Fruit fly (Drosophila melanogaster) whole organism, embryonic: ENCODE results near the gene CG32448.

Experiments used
- Atf3 ChIP-seq: fragments of 200-800 bp; sonication (Bioruptor generic); optimal IDR thresholded peaks from 3 replicates; lab custom pipeline; 2016; ENCODE audit warnings: missing biosample characterization, missing genetic modification characterization
- Awh ChIP-seq: fragments of 200-800 bp; sonication (Bioruptor generic); IDR thresholded peaks from 2 replicates; pipeline ENCODE4, ENCODE4 v1.3.6; 2022; ENCODE audit warnings: missing biosample characterization, missing genetic modification characterization
- B-H1 ChIP-seq: fragments of 200-800 bp; sonication (Bioruptor generic); IDR thresholded peaks from 3 replicates; pipeline ENCODE4 v1.3.6; 2022; ENCODE audit warnings: missing biosample characterization, missing genetic modification characterization
- CG10267 ChIP-seq: fragments of 200-800 bp; sonication (Bioruptor generic); optimal IDR thresholded peaks from 2 replicates; lab custom pipeline; 2018; ENCODE audit warnings: missing biosample characterization, mild to moderate bottlenecking, missing genetic modification characterization, moderate library complexity
- CG11085 ChIP-seq: fragments of 200-800 bp; sonication (Bioruptor generic); IDR thresholded peaks from 2 replicates; pipeline ENCODE4 v1.3.6; 2022; ENCODE audit warnings: missing biosample characterization, missing genetic modification characterization
- CG11696 ChIP-seq: fragments of 200-800 bp; sonication (Bioruptor generic); IDR thresholded peaks from 2 replicates; pipeline ENCODE4 v1.3.6; 2022; ENCODE audit warnings: missing biosample characterization, missing genetic modification characterization
- CG13775 ChIP-seq: fragments of 200-800 bp; sonication (Bioruptor generic); optimal IDR thresholded peaks from 3 replicates; lab custom pipeline; 2017; ENCODE audit warnings: missing biosample characterization, mild to moderate bottlenecking, missing genetic modification characterization
- CG18011 ChIP-seq: fragments of 200-800 bp; sonication (Bioruptor generic); optimal IDR thresholded peaks from 2 replicates; lab custom pipeline; 2017; ENCODE audit warnings: missing biosample characterization, missing genetic modification characterization, mild to moderate bottlenecking, moderate library complexity, missing genotype
- CG18262 ChIP-seq: fragments of 200-800 bp; optimal IDR thresholded peaks from 3 replicates; lab custom pipeline; 2019; ENCODE audit warnings: missing biosample characterization, mild to moderate bottlenecking, missing genetic modification characterization, moderate library complexity
- CG18619 ChIP-seq: fragments of 200-800 bp; sonication (Bioruptor generic); optimal IDR thresholded peaks from 3 replicates; lab custom pipeline; 2017; ENCODE audit warnings: missing biosample characterization, mild to moderate bottlenecking, missing genetic modification characterization
- CG30403 ChIP-seq: fragments of 200-800 bp; sonication (Bioruptor generic); optimal IDR thresholded peaks from 3 replicates; lab custom pipeline; 2016; ENCODE audit warnings: missing biosample characterization, missing genetic modification characterization
- CG3726 ChIP-seq: fragments of 200-800 bp; sonication (Bioruptor generic); IDR thresholded peaks from 3 replicates; pipeline ENCODE4, ENCODE4 v1.3.6; 2022; ENCODE audit warnings: missing biosample characterization, missing genetic modification characterization
- CG4854 ChIP-seq: fragments of 200-800 bp; sonication (Bioruptor generic); optimal IDR thresholded peaks from 2 replicates; lab custom pipeline; 2016; ENCODE audit warnings: missing biosample characterization, missing genetic modification characterization, inconsistent platforms
- CG7987 ChIP-seq: fragments of 200-800 bp; sonication (Bioruptor generic); optimal IDR thresholded peaks from 2 replicates; lab custom pipeline; 2018; ENCODE audit warnings: missing biosample characterization, mild to moderate bottlenecking, missing genetic modification characterization, moderate library complexity
- CkIIα-i1 ChIP-seq: fragments of 200-800 bp; sonication (Bioruptor generic); IDR thresholded peaks from 2 replicates; pipeline ENCODE4 v1.3.6; 2022; ENCODE audit warnings: missing biosample characterization, missing genetic modification characterization
- E2f1 ChIP-seq: fragments of 200-800 bp; sonication (Bioruptor generic); IDR thresholded peaks from 2 replicates; pipeline ENCODE4 v1.3.6; 2022; ENCODE audit warnings: missing biosample characterization, missing genetic modification characterization
- Fer1 ChIP-seq: fragments of 200-800 bp; sonication (Bioruptor generic); optimal IDR thresholded peaks from 2 replicates; lab custom pipeline; 2017; ENCODE audit warnings: missing biosample characterization, mild to moderate bottlenecking, missing genetic modification characterization
- Fer2 ChIP-seq: fragments of 200-800 bp; sonication (Bioruptor generic); optimal IDR thresholded peaks from 2 replicates; lab custom pipeline; 2018; ENCODE audit warnings: missing biosample characterization, mild to moderate bottlenecking, missing genetic modification characterization, moderate library complexity
- Gsc ChIP-seq: fragments of 200-800 bp; sonication (Bioruptor generic); IDR thresholded peaks from 2 replicates; pipeline ENCODE4 v1.3.6; 2022; ENCODE audit warnings: missing biosample characterization, missing genetic modification characterization
- Hey ChIP-seq: fragments of 200-800 bp; sonication (Bioruptor generic); optimal IDR thresholded peaks from 3 replicates; lab custom pipeline; 2018; ENCODE audit warnings: missing biosample characterization, mild to moderate bottlenecking, missing genetic modification characterization
- HmgZ ChIP-seq: fragments of 200-800 bp; sonication (Bioruptor generic); optimal IDR thresholded peaks from 2 replicates; lab custom pipeline; 2018; ENCODE audit warnings: missing biosample characterization, mild to moderate bottlenecking, missing genetic modification characterization
- Meics ChIP-seq: fragments of 200-800 bp; sonication (Bioruptor generic); optimal IDR thresholded peaks from 2 replicates; lab custom pipeline; 2017; ENCODE audit warnings: missing biosample characterization, mild to moderate bottlenecking, missing genetic modification characterization
- Nf-YB ChIP-seq: fragments of 200-800 bp; sonication (Bioruptor generic); optimal IDR thresholded peaks from 3 replicates; lab custom pipeline; 2019; ENCODE audit warnings: missing biosample characterization, mild to moderate bottlenecking, missing genetic modification characterization, moderate library complexity
- Optix ChIP-seq: fragments of 200-800 bp; sonication (Bioruptor generic); IDR thresholded peaks from 3 replicates; pipeline ENCODE4 v1.3.6; 2022; ENCODE audit warnings: missing biosample characterization, missing genetic modification characterization
- TFAM ChIP-seq: fragments of 200-800 bp; sonication (Bioruptor generic); optimal IDR thresholded peaks from 2 replicates; lab custom pipeline; 2017; ENCODE audit warnings: missing biosample characterization, missing genetic modification characterization, inconsistent platforms
- Tbp ChIP-seq: fragments of >200 bp; optimal IDR thresholded peaks from 2 replicates; lab custom pipeline; 2018; ENCODE audit warnings: missing biosample characterization, missing genetic modification characterization
- Usf ChIP-seq: fragments of 200-800 bp; sonication (Bioruptor generic); optimal IDR thresholded peaks from 2 replicates; lab custom pipeline; 2017; ENCODE audit warnings: missing genotype, missing biosample characterization, missing genetic modification characterization
- Xrp1 ChIP-seq: fragments of 200-800 bp; sonication (Bioruptor generic); IDR thresholded peaks from 2 replicates; pipeline ENCODE4 v1.3.6; 2022; ENCODE audit warnings: missing biosample characterization, missing genetic modification characterization
- abd-A ChIP-seq: fragments of 200-800 bp; sonication (Bioruptor generic); optimal IDR thresholded peaks from 3 replicates; lab custom pipeline; 2019; ENCODE audit warnings: missing biosample characterization, mild to moderate bottlenecking, missing genetic modification characterization, moderate library complexity
- ara ChIP-seq: fragments of 200-800 bp; sonication (Bioruptor generic); IDR thresholded peaks from 2 replicates; pipeline ENCODE4 v1.3.6; 2022; ENCODE audit warnings: missing biosample characterization, missing genetic modification characterization
- ase ChIP-seq: fragments of 200-800 bp; sonication (Bioruptor generic); IDR thresholded peaks from 3 replicates; pipeline ENCODE4 v1.3.6; 2022; ENCODE audit warnings: missing biosample characterization, missing genetic modification characterization
- chif ChIP-seq, 2 experiments: fragments of 200-800 bp; sonication (Bioruptor generic); optimal IDR thresholded peaks; 3 replicates each; lab custom pipeline; 2016; ENCODE audit warnings: missing biosample characterization in 2 of 2, missing genetic modification characterization in 2 of 2
- corto ChIP-seq: fragments of 200-800 bp; sonication (Bioruptor generic); optimal IDR thresholded peaks from 2 replicates; lab custom pipeline; 2016; ENCODE audit warnings: missing biosample characterization, mild to moderate bottlenecking, missing genetic modification characterization, moderate library complexity
- cwo ChIP-seq: fragments of 200-800 bp; sonication (Bioruptor generic); optimal IDR thresholded peaks from 3 replicates; lab custom pipeline; 2017; ENCODE audit warnings: missing biosample characterization, missing genetic modification characterization, mild to moderate bottlenecking, moderate library complexity, missing genetic modification reagents
- emc ChIP-seq: fragments of 200-800 bp; sonication (Bioruptor generic); optimal IDR thresholded peaks from 2 replicates; lab custom pipeline; 2016; ENCODE audit warnings: missing biosample characterization, missing genetic modification characterization
- ems ChIP-seq: fragments of 200-800 bp; sonication (Bioruptor generic); optimal IDR thresholded peaks from 3 replicates; lab custom pipeline; 2016; ENCODE audit warnings: missing biosample characterization, missing genetic modification characterization
- en ChIP-seq: fragments of 200-800 bp; sonication (Bioruptor generic); optimal IDR thresholded peaks from 2 replicates; lab custom pipeline; 2016; ENCODE audit warnings: missing biosample characterization, missing genetic modification characterization
- ham ChIP-seq: fragments of 200-800 bp; sonication (Bioruptor generic); IDR thresholded peaks from 2 replicates; pipeline ENCODE4 v1.3.6; 2022; ENCODE audit warnings: missing biosample characterization, missing genetic modification characterization
- insv ChIP-seq, 2 experiments: fragments of 200-800 bp; sonication (Bioruptor generic); optimal IDR thresholded peaks; 3 replicates each; lab custom pipeline; 2016 to 2018; ENCODE audit warnings: missing biosample characterization in 2 of 2, missing genetic modification characterization in 2 of 2
- jing ChIP-seq: fragments of 200-800 bp; sonication (Bioruptor generic); optimal IDR thresholded peaks from 2 replicates; lab custom pipeline; 2018; ENCODE audit warnings: missing biosample characterization, mild to moderate bottlenecking, missing genetic modification characterization
- onecut ChIP-seq: fragments of 200-800 bp; sonication (Bioruptor generic); IDR thresholded peaks from 2 replicates; pipeline ENCODE4 v1.3.6; 2022; ENCODE audit warnings: missing biosample characterization, missing genetic modification characterization
- org-1 ChIP-seq: fragments of 200-800 bp; sonication (Bioruptor generic); optimal IDR thresholded peaks from 2 replicates; lab custom pipeline; 2017; ENCODE audit warnings: missing biosample characterization, missing genetic modification characterization
- pros ChIP-seq: fragments of 200-800 bp; sonication (Bioruptor generic); optimal IDR thresholded peaks from 3 replicates; lab custom pipeline; 2019; ENCODE audit warnings: missing biosample characterization, mild to moderate bottlenecking, missing genetic modification characterization, moderate library complexity
- repo ChIP-seq: fragments of 200-800 bp; sonication (Bioruptor generic); optimal IDR thresholded peaks from 2 replicates; lab custom pipeline; 2016; ENCODE audit warnings: missing biosample characterization, missing genetic modification characterization
- sd ChIP-seq: fragments of 200-800 bp; sonication (Bioruptor generic); optimal IDR thresholded peaks from 3 replicates; lab custom pipeline; 2018; ENCODE audit warnings: missing biosample characterization, mild to moderate bottlenecking, missing genetic modification characterization, moderate library complexity
- sens ChIP-seq: fragments of 200-800 bp; sonication (Bioruptor generic); peaks from one replicate; lab custom pipeline; 2016; ENCODE audit warnings: missing biosample characterization, missing genetic modification characterization
- sens-2 ChIP-seq: fragments of 200-800 bp; sonication (Bioruptor generic); IDR thresholded peaks from 2 replicates; pipeline ENCODE4 v1.3.6; 2022; ENCODE audit warnings: missing biosample characterization, missing genetic modification characterization
- slbo ChIP-seq: fragments of 200-800 bp; sonication (Bioruptor generic); IDR thresholded peaks from 2 replicates; pipeline ENCODE4 v1.3.6; 2022; ENCODE audit warnings: missing biosample characterization, missing genetic modification characterization
- sr ChIP-seq: fragments of 200-800 bp; sonication (Bioruptor generic); IDR thresholded peaks from 3 replicates; pipeline ENCODE4 v1.3.6; 2022; ENCODE audit warnings: missing biosample characterization, missing genetic modification characterization
- toy ChIP-seq: fragments of 200-800 bp; sonication (Bioruptor generic); IDR thresholded peaks from 2 replicates; pipeline ENCODE4 v1.3.6; 2022; ENCODE audit warnings: missing biosample characterization, missing genetic modification characterization
- twi ChIP-seq: fragments of 200-800 bp; optimal IDR thresholded peaks from 2 replicates; lab custom pipeline; 2019; ENCODE audit warnings: missing biosample characterization, mild to moderate bottlenecking, missing genetic modification characterization, moderate library complexity
- tx ChIP-seq: fragments of 200-800 bp; sonication (Bioruptor generic); optimal IDR thresholded peaks from 2 replicates; lab custom pipeline; 2016; ENCODE audit warnings: missing biosample characterization, missing genetic modification characterization

Gene CG32448

dm6 chr3L:21841079-21841478 is 12.8 kb upstream of the CG32448 start, which contains the start of gene P5CDh1 (continued):
- peak; percentile 31 for TF ChIP-seq tx (GFP tag; lab: Kevin White, UChicago)
- TF ChIP-seq CG30403 (GFP tag; lab: Kevin White, UChicago): peak; percentile 26
- no peak for TF ChIP-seq org-1
- TF ChIP-seq CG11085 (GFP tag; lab: Robert Waterston, UW): 0 out of 2 replicates have a peak, but pooled peaks have one; percentile 18
- no peak for TF ChIP-seq jing (GFP tag; lab: Kevin White, UChicago)
- peak; percentile 34 for TF ChIP-seq Nf-YB (GFP tag; lab: Kevin White, UChicago)
- peak; percentile 26; the same call in 1 of the 2 replicates for TF ChIP-seq Xrp1
- peak; percentile 99 for TF ChIP-seq sd (tag; lab: Kevin White, UChicago)
- peak; percentile 2 for TF ChIP-seq abd-A
- TF ChIP-seq ase (GFP tag; lab: Robert Waterston, UW): no peak
- TF ChIP-seq CG18011 (GFP tag; lab: Kevin White, UChicago): no peak
- no peak for TF ChIP-seq repo
- TF ChIP-seq CG3726 (GFP tag; lab: Robert Waterston, UW): no peak
- no peak for TF ChIP-seq insv (GFP tag; optimal IDR thresholded peaks at IDR 0.05; lab: Kevin White, UChicago)
- TF ChIP-seq CG18619 (GFP tag; lab: Kevin White, UChicago): no peak
- peak; percentile 47 for TF ChIP-seq ems
- TF ChIP-seq HmgZ (tag; lab: Kevin White, UChicago): peak; percentile 72
- peak; percentile 22 for TF ChIP-seq sens (GFP tag; lab: Kevin White, UChicago)
- no peak for TF ChIP-seq B-H1 (GFP tag; lab: Robert Waterston, UW)
- TF ChIP-seq Tbp (GFP tag; lab: Kevin White, UChicago): no peak
- peak; percentile 59; the same call in 1 of the 2 replicates for TF ChIP-seq slbo
- TF ChIP-seq sr: no peak
- peak; percentile 13 for TF ChIP-seq Meics
- TF ChIP-seq cwo: peak; percentile 0
- 0 out of 3 replicates have a peak, but pooled peaks have one; percentile 6 for TF ChIP-seq Optix (GFP tag; lab: Robert Waterston, UW)
- no peak for TF ChIP-seq Usf (GFP tag; lab: Kevin White, UChicago)
- no peak for TF ChIP-seq corto (GFP tag; lab: Kevin White, UChicago)
- TF ChIP-seq Awh (GFP tag; lab: Robert Waterston, UW): no peak
- no peak for TF ChIP-seq pros
- TF ChIP-seq sens-2 (GFP tag; lab: Robert Waterston, UW): no peak
- TF ChIP-seq TFAM (GFP tag; lab: Kevin White, UChicago): no peak
- TF ChIP-seq CG13775 (GFP tag; lab: Kevin White, UChicago): no peak
- no peak for TF ChIP-seq CG18262 (tag; lab: Kevin White, UChicago)
- no peak for TF ChIP-seq en (GFP tag; lab: Kevin White, UChicago)
- peak; percentile 54 for TF ChIP-seq Fer1 (GFP tag; lab: Kevin White, UChicago)
- TF ChIP-seq CG4854 (GFP tag; lab: Kevin White, UChicago): peak; percentile 3
- no peak for TF ChIP-seq Atf3 (GFP tag; lab: Kevin White, UChicago)
- no peak for TF ChIP-seq chif (GFP tag; optimal IDR thresholded peaks at IDR 0.05; lab: Kevin White, UChicago)
- TF ChIP-seq E2f1 (GFP tag; lab: Robert Waterston, UW): peak; percentile 48; the same call in 1 of the 2 replicates
- TF ChIP-seq ham (GFP tag; lab: Robert Waterston, UW): no peak
- no peak for TF ChIP-seq emc (GFP tag; lab: Kevin White, UChicago)
- peak; percentile 95 for TF ChIP-seq CG10267 (tag; lab: Kevin White, UChicago)
- no peak for TF ChIP-seq CkIIα-i1 (GFP tag; lab: Robert Waterston, UW)
- no peak for TF ChIP-seq ara
- TF ChIP-seq twi: no peak
- 0 out of 2 replicates have a peak, but pooled peaks have one; percentile 26 for TF ChIP-seq onecut (GFP tag; lab: Robert Waterston, UW)
- no peak for TF ChIP-seq CG11696 (GFP tag; lab: Robert Waterston, UW)
- TF ChIP-seq Gsc: no peak
- TF ChIP-seq Hey: no peak
- TF ChIP-seq CG7987 (GFP tag; lab: Kevin White, UChicago): peak; percentile 49
- TF ChIP-seq toy (GFP tag; lab: Robert Waterston, UW): no peak
- TF ChIP-seq Fer2 (tag; lab: Kevin White, UChicago): no peak
